Worm (Caenorhabditis elegans) whole organism, L1 larva: Measurements from ENCODE around the gene cpna-5.

ENCODE experiments used
- F16B12.6 ChIP-seq: fragments of 150-350 bp; optimal IDR thresholded peaks from 2 replicates; lab custom pipeline; 2014; ENCODE audit warnings: missing biosample characterization, missing genetic modification characterization
- aly-2 ChIP-seq: fragments of 150-350 bp; optimal IDR thresholded peaks from 2 replicates; lab custom pipeline; 2014; ENCODE audit warnings: missing biosample characterization, missing genetic modification characterization
- blmp-1 ChIP-seq: fragments of 150-350 bp; optimal IDR thresholded peaks from 2 replicates; lab custom pipeline; 2014; ENCODE audit warnings: missing biosample characterization, missing genetic modification characterization
- ceh-63 ChIP-seq: fragments of 200-800 bp; sonication (Bioruptor generic); optimal IDR thresholded peaks from 2 replicates; lab custom pipeline; 2018; ENCODE audit warnings: mild to moderate bottlenecking, missing genetic modification characterization, missing compliant biosample characterization
- ceh-82 ChIP-seq, 3 experiments: fragments of 150-350 bp in 1 of 3; sonication (generic microtip) in 2 of 3; optimal IDR thresholded peaks; 2 replicates each; lab custom pipeline; 2014 to 2017; ENCODE audit warnings: missing biosample characterization in 3 of 3, missing genetic modification characterization in 3 of 3
- ces-1 ChIP-seq: fragments of 150-350 bp; optimal IDR thresholded peaks from 2 replicates; lab custom pipeline; 2014; ENCODE audit warnings: missing biosample characterization, missing genetic modification reagents, missing genetic modification characterization
- egl-13 ChIP-seq: sonication (generic microtip); optimal IDR thresholded peaks from 2 replicates; lab custom pipeline; 2016; ENCODE audit warnings: missing genotype, missing genetic modification reagents, missing genetic modification characterization, missing compliant biosample characterization
- elt-3 ChIP-seq, 6 experiments: fragments of 150-350 bp in 1 of 6; sonication (generic microtip); optimal IDR thresholded peaks; 2 replicates each; lab custom pipeline; 2017 to 2018; ENCODE audit warnings: missing biosample characterization in 6 of 6, missing genetic modification characterization in 6 of 6, inconsistent platforms in 1 of 6
- fkh-8 ChIP-seq: sonication (generic microtip); optimal IDR thresholded peaks from 2 replicates; lab custom pipeline; 2016; ENCODE audit warnings: mild to moderate bottlenecking, missing genetic modification characterization, missing compliant biosample characterization
- grh-1 ChIP-seq: fragments of 200-800 bp; sonication (Bioruptor generic); IDR thresholded peaks from 2 replicates; pipeline ENCODE4 v1.3.6; 2022; ENCODE audit warnings: missing genetic modification reagents, missing genetic modification characterization, missing compliant biosample characterization
- jun-1 ChIP-seq: fragments of 150-350 bp; optimal IDR thresholded peaks from 2 replicates; lab custom pipeline; 2014; ENCODE audit warnings: missing biosample characterization, missing genetic modification reagents, missing genetic modification characterization
- lin-13 ChIP-seq: fragments of 150-350 bp; optimal IDR thresholded peaks from 2 replicates; lab custom pipeline; 2014; ENCODE audit warnings: missing biosample characterization, missing genetic modification reagents, missing genetic modification characterization
- lin-14 ChIP-seq: fragments of 200-800 bp; sonication (Bioruptor generic); optimal IDR thresholded peaks from 2 replicates; lab custom pipeline; 2018; ENCODE audit warnings: mild to moderate bottlenecking, missing genetic modification characterization, moderate library complexity, missing compliant biosample characterization
- lin-35 ChIP-seq, 2 experiments: fragments of 150-350 bp; optimal IDR thresholded peaks; 2 replicates each; lab custom pipeline; 2014; ENCODE audit warnings: missing biosample characterization in 2 of 2, missing genetic modification characterization in 2 of 2, missing genetic modification reagents in 2 of 2
- lsy-2 ChIP-seq, 2 experiments: fragments of 150-350 bp; optimal IDR thresholded peaks; 2 replicates each; lab custom pipeline; 2014; ENCODE audit warnings: missing biosample characterization in 2 of 2, missing genetic modification characterization in 2 of 2
- mep-1 ChIP-seq: fragments of 150-350 bp; optimal IDR thresholded peaks from 2 replicates; lab custom pipeline; 2014; ENCODE audit warnings: missing biosample characterization, missing genetic modification characterization
- nhr-20 ChIP-seq: sonication (generic microtip); optimal IDR thresholded peaks from 2 replicates; lab custom pipeline; 2016; ENCODE audit warnings: mild to moderate bottlenecking, missing genetic modification characterization, missing compliant biosample characterization
- nhr-28 ChIP-seq: fragments of 150-350 bp; optimal IDR thresholded peaks from 2 replicates; lab custom pipeline; 2014; ENCODE audit warnings: missing biosample characterization, missing genetic modification characterization
- nhr-71 ChIP-seq: sonication (generic microtip); optimal IDR thresholded peaks from 2 replicates; lab custom pipeline; 2016; ENCODE audit warnings: mild to moderate bottlenecking, missing genetic modification characterization, moderate library complexity, missing compliant biosample characterization
- nhr-76 ChIP-seq: sonication (generic microtip); optimal IDR thresholded peaks from 2 replicates; lab custom pipeline; 2017; ENCODE audit warnings: missing biosample characterization, missing genetic modification characterization
- nhr-84 ChIP-seq: sonication (generic microtip); optimal IDR thresholded peaks from 2 replicates; lab custom pipeline; 2017; ENCODE audit warnings: missing biosample characterization, missing genetic modification characterization
- nhr-85 ChIP-seq: sonication (generic microtip); peaks from one replicate; lab custom pipeline; 2016; ENCODE audit warnings: missing genetic modification characterization, inconsistent platforms, missing compliant biosample characterization
- pax-3 ChIP-seq: fragments of 200-800 bp; sonication (Bioruptor generic); optimal IDR thresholded peaks from 2 replicates; lab custom pipeline; 2018; ENCODE audit warnings: mild to moderate bottlenecking, missing genetic modification characterization, moderate library complexity, missing compliant biosample characterization
- rnt-1 ChIP-seq: sonication (generic microtip); optimal IDR thresholded peaks from 2 replicates; lab custom pipeline; 2016; ENCODE audit warnings: mild to moderate bottlenecking, missing genetic modification characterization, moderate library complexity, missing compliant biosample characterization
- snpc-4 ChIP-seq: fragments of 150-350 bp; optimal IDR thresholded peaks from 2 replicates; lab custom pipeline; 2014; ENCODE audit warnings: missing biosample characterization, missing genetic modification characterization
- snu-23 ChIP-seq: sonication (generic microtip); optimal IDR thresholded peaks from 2 replicates; lab custom pipeline; 2016; ENCODE audit warnings: missing genetic modification characterization, missing compliant biosample characterization
- sox-4 ChIP-seq: sonication (generic microtip); optimal IDR thresholded peaks from 2 replicates; lab custom pipeline; 2016; ENCODE audit warnings: missing genetic modification characterization, missing compliant biosample characterization
- swsn-7 ChIP-seq: sonication (generic microtip); optimal IDR thresholded peaks from 2 replicates; lab custom pipeline; 2016; ENCODE audit warnings: missing genetic modification characterization, missing compliant biosample characterization
- tlp-1 ChIP-seq: fragments of 150-350 bp; optimal IDR thresholded peaks from 2 replicates; lab custom pipeline; 2014; ENCODE audit warnings: missing biosample characterization, missing genetic modification characterization
- unc-86 ChIP-seq: sonication (generic microtip); optimal IDR thresholded peaks from 2 replicates; lab custom pipeline; 2016; ENCODE audit warnings: missing genetic modification characterization, missing compliant biosample characterization
- xbp-1 ChIP-seq: sonication (generic microtip); optimal IDR thresholded peaks from 2 replicates; lab custom pipeline; 2016; ENCODE audit warnings: missing genetic modification characterization, missing compliant biosample characterization
- zip-4 ChIP-seq: fragments of 200-800 bp; sonication (Bioruptor generic); optimal IDR thresholded peaks from 2 replicates; lab custom pipeline; 2018; ENCODE audit warnings: mild to moderate bottlenecking, missing genetic modification characterization, moderate library complexity, missing compliant biosample characterization
- ztf-11 ChIP-seq, 2 experiments: sonication (generic microtip); optimal IDR thresholded peaks; 2 replicates each; lab custom pipeline; 2016 to 2017; ENCODE audit warnings: missing genetic modification characterization in 2 of 2, missing biosample characterization in 1 of 2, missing compliant biosample characterization in 1 of 2

The cpna-5 gene

ce11 chrII:7678512-7678911 lies 39.9 kb downstream of the cpna-5 start:
- TF ChIP-seq blmp-1 (tag; lab: Kevin White, UChicago) (peak; percentile 16), aly-2 (no peak)

ce11 chrII:7676307-7676905 lies 42.0 kb downstream of the cpna-5 start:
- TF ChIP-seq ceh-82 (tag; optimal IDR thresholded peaks at IDR 0.05; lab: Kevin White, UChicago) (peak in 1 of 3 experiments; percentile 2), elt-3 (tag; optimal IDR thresholded peaks at IDR 0.05; lab: Kevin White, UChicago) (peak in 4 of 6 experiments; percentile 5 to 25 (median 9)), jun-1 (tag; lab: Kevin White, UChicago) (no peak), xbp-1 (tag; lab: Kevin White, UChicago) (peak; percentile 16), rnt-1 (peak; percentile 2), pax-3 (tag; lab: Kevin White, UChicago) (no peak), nhr-20 (tag; lab: Kevin White, UChicago) (peak; percentile 31), nhr-84 (tag; lab: Kevin White, UChicago) (no peak), fkh-8 (tag; lab: Kevin White, UChicago) (no peak), grh-1 (GFP tag; lab: Robert Waterston, UW) (peak; percentile 18; the same call in 1 of the 2 replicates), lin-13 (GFP tag; lab: Kevin White, UChicago) (no peak), nhr-71 (tag; lab: Kevin White, UChicago) (peak; percentile 3), ces-1 (GFP tag; lab: Kevin White, UChicago) (no peak), lin-35 (GFP tag; optimal IDR thresholded peaks at IDR 0.05; lab: Kevin White, UChicago) (peak in 1 of 2 experiments; percentile 4), snpc-4 (no peak), mep-1 (peak; percentile 73), sox-4 (no peak), swsn-7 (peak; percentile 20), snu-23 (GFP tag; lab: Kevin White, UChicago) (peak; percentile 50), nhr-85 (tag; lab: Kevin White, UChicago) (peak; percentile 31), lin-14 (GFP tag; lab: Kevin White, UChicago) (peak; percentile 68), zip-4 (GFP tag; lab: Kevin White, UChicago) (no peak), blmp-1 (tag; lab: Kevin White, UChicago) (peak; percentile 60), lsy-2 (tag; optimal IDR thresholded peaks at IDR 0.05; lab: Kevin White, UChicago) (peak in 1 of 2 experiments; percentile 34)

- TF ChIP-seq blmp-1 (tag; lab: Kevin White, UChicago) (peak; percentile 44), zip-4 (GFP tag; lab: Kevin White, UChicago) (no peak)
These were observed 42.6 kb downstream of the cpna-5 start for ce11 chrII:7675752-7676151.

- no peak for TF ChIP-seq tlp-1 (tag; lab: Kevin White, UChicago)
- TF ChIP-seq F16B12.6 (tag; lab: Kevin White, UChicago): no peak
- TF ChIP-seq nhr-76 (tag; lab: Kevin White, UChicago): no peak
- TF ChIP-seq nhr-28 (tag; lab: Kevin White, UChicago): no peak
- TF ChIP-seq xbp-1 (tag; lab: Kevin White, UChicago): no peak
These were observed 46.7 kb downstream of the cpna-5 start, which contains the start of gene lir-1 for ce11 chrII:7671705-7672104. TSS of gene lir-1 (plus strand) at chrII:7672005.

- TF ChIP-seq rnt-1 (no peak), egl-13 (tag; lab: Kevin White, UChicago) (no peak), nhr-71 (tag; lab: Kevin White, UChicago) (no peak), ceh-63 (GFP tag; lab: Kevin White, UChicago) (no peak), unc-86 (no peak), tlp-1 (tag; lab: Kevin White, UChicago) (no peak), nhr-85 (tag; lab: Kevin White, UChicago) (no peak), ztf-11 (tag; optimal IDR thresholded peaks at IDR 0.05; lab: Kevin White, UChicago) (no peak), grh-1 (GFP tag; lab: Robert Waterston, UW) (no peak)
These were observed 48.4 kb downstream of the cpna-5 start for ce11 chrII:7670039-7670438.
